Worm (Caenorhabditis elegans) whole organism, young adult: Measurements from ENCODE around the gene ZC404.15.

Source experiments
- F33H1.4 ChIP-seq: fragments of 200-800 bp; sonication (Bioruptor generic); IDR thresholded peaks from 2 replicates; pipeline ENCODE4 v1.3.6; 2022; ENCODE audit warnings: missing genetic modification reagents, missing genetic modification characterization, missing compliant biosample characterization
- bed-1 ChIP-seq: fragments of 200-800 bp; sonication (Bioruptor generic); IDR thresholded peaks from 2 replicates; pipeline ENCODE4 v1.3.6; 2022; ENCODE audit warnings: missing genetic modification reagents, missing genetic modification characterization, missing compliant biosample characterization
- dpl-1 ChIP-seq: fragments of 150-350 bp; optimal IDR thresholded peaks from 2 replicates; lab custom pipeline; 2014; ENCODE audit warnings: missing biosample characterization, missing genetic modification reagents, missing genetic modification characterization
- lin-35 ChIP-seq, 3 experiments: fragments of 150-350 bp in 2 of 3; sonication (generic microtip) in 1 of 3; optimal IDR thresholded peaks; 2 replicates each; lab custom pipeline; 2014 to 2018; ENCODE audit warnings: missing biosample characterization in 3 of 3, missing genetic modification characterization in 3 of 3, missing genetic modification reagents in 3 of 3
- madf-8 ChIP-seq: fragments of 200-800 bp; sonication (Bioruptor generic); conservative IDR thresholded peaks from 2 replicates; pipeline ENCODE4 v1.3.6; 2022; ENCODE audit warnings: missing genetic modification reagents, missing genetic modification characterization, missing compliant biosample characterization
- pha-4 ChIP-seq: fragments of 150-350 bp; sonication (generic microtip); optimal IDR thresholded peaks from 2 replicates; lab custom pipeline; 2014; ENCODE audit warnings: missing biosample characterization, missing genetic modification reagents, missing genetic modification characterization
- unc-130 ChIP-seq: sonication (generic microtip); optimal IDR thresholded peaks from 2 replicates; lab custom pipeline; 2016; ENCODE audit warnings: missing genetic modification reagents, missing genetic modification characterization, missing compliant biosample characterization

DNA sequence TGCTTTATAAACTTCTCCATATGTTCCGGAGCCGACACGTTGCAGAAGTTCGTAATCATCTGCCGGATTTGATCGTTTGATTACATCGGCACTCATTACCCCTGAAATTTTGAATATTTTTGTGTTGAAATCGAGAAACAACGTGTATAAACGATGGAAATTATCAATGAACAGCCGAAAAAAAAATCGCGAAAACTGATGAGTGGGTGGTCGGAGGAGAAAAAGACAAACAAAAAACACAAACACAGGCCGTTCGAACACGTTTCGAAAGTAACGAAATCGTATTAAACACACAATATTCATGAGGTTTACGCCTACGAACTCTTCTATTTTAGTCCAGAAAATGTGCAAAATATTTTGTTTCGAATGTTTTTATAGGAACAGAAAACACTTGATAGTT lies 12.3 kb downstream of the ZC404.15 start, which contains the start of gene gck-2:
- no peak for TF ChIP-seq F33H1.4 (GFP tag; lab: Robert Waterston, UW)
- TF ChIP-seq bed-1 (GFP tag; lab: Robert Waterston, UW) = no peak
- no peak for TF ChIP-seq unc-130 (GFP tag; lab: Kevin White, UChicago)
- no peak for TF ChIP-seq dpl-1 (GFP tag; lab: Kevin White, UChicago)
- TF ChIP-seq lin-35 (GFP tag; optimal IDR thresholded peaks at IDR 0.05; lab: Kevin White, UChicago) = no peak
- no peak for TF ChIP-seq pha-4 (tag; lab: Kevin White, UChicago)
- TF ChIP-seq madf-8 (GFP tag; lab: Robert Waterston, UW) = no peak
